Fruit fly (Drosophila melanogaster) S2 (cell line): ENCODE measurements around the gene CG15728.

ENCODE experiments used
- CG8478 ChIP-seq: fragments of >200 bp; optimal IDR thresholded peaks from 2 replicates; lab custom pipeline; 2018
- CTCF ChIP-seq, 2 experiments: fragments of >200 bp; optimal IDR thresholded peaks; 2 replicates each; lab custom pipeline; 2018

CG15728 gene

DNA sequence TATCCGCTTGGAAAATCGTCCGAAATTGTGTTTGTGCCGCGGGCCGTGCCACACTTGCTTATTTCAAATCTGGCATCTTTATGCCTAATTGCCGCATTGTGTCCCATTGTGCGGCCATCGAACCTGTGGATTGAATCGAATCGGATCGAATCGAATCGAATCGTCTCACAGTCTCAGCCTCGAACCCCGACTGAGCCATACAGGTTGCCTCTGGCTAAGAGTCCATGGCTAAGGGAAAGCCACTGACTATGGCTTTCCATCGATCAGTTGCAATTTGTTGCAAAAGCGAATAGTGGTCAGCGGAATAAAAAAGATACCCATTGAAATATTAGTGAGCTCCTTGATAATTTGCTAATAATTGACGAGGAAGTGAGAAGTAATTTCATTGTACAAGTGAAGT lies at the start of gene CG15728:
TSS of gene CG15728 (plus strand) at position 301 of the 400 bp plus-strand sequence.
- TF ChIP-seq CG8478 (lab: Kevin White, UChicago) (no peak), CTCF (optimal IDR thresholded peaks at IDR 0.05; lab: Kevin White, UChicago) (no peak)

DNA sequence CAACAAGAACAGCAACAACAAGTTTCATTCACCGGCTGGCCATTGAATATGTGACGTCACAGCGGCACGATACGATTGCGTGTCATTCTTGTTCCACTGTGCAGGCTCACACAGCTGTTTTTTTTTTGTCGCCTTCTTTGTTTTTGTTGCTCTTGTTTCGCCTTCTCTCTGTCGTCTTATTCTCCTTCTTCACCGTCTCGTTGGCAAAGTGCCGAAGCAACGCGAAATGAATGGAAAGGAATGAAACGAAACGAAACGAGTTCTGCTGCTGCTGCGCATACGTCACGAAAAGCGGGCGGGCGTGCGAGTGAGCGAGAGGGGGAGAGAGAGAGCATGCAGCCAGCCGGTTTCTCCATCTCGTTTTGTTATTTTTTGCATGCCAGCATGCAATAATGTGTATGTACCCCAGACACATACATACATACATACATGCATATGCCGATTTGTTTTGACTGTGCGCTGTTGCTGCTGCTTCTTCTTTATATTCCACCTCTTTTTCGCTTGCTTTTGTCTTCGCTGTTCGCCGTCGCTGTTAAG lies 49.4 kb upstream of the CG15728 start:
- TF ChIP-seq CTCF (optimal IDR thresholded peaks at IDR 0.05; lab: Kevin White, UChicago) (no peak), CG8478 (lab: Kevin White, UChicago) (no peak)

DNA sequence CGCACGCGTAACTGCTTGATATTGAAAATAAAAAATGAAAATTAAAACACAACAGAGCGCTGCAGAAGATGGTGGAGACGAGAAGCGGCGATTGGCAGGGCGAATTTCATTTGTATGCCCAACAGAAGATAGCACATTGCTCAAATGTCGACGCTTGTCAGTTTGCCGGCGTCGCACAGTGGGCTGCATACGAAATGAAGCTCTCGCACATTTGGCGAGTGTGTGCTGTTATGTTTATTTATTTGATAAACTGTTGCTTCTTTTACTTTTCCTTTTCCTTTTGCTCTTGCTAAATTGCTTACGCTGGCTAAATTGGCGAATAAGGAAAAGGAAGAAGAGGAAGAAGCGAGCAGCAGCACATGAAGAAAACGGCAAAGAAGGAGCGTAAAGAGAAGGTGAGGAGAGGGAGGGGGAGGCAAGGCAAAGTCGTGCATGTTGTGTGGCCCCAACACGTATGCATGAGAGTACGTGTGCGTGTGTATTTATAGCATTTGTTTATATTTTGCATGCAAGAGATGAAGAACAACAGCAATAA lies 48.7 kb upstream of the CG15728 start:
- TF ChIP-seq CG8478 (lab: Kevin White, UChicago) (no peak), CTCF (optimal IDR thresholded peaks at IDR 0.05; lab: Kevin White, UChicago) (no peak)

DNA sequence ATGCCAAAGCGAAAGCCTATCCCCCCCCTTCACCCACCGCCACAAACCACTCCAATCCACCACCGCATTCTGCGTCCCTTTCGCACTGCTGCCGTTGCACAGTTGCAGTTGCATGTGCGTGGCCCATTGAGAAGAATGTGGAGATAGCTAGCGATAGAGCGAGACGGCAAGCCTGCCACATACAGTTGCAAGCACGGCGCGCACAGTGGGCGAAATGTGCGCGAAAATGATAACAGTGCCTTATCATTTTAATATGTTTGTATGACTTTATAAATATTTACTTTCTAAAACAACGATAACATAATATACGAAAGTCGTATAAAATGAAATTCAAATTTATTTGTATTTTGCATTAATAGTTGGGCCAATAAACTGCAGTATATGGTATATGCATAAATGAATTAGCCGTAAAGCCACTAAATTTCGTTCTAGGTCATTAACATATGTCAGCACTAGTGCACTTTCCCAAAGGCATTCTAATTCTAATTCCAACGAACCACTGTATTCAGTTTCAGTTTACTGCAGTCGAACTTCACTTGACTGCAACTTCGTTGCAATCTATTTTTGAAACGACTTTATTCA lies 48.2 kb upstream of the CG15728 start:
- TF ChIP-seq CTCF (optimal IDR thresholded peaks at IDR 0.05; lab: Kevin White, UChicago) (no peak), CG8478 (lab: Kevin White, UChicago) (no peak)

DNA sequence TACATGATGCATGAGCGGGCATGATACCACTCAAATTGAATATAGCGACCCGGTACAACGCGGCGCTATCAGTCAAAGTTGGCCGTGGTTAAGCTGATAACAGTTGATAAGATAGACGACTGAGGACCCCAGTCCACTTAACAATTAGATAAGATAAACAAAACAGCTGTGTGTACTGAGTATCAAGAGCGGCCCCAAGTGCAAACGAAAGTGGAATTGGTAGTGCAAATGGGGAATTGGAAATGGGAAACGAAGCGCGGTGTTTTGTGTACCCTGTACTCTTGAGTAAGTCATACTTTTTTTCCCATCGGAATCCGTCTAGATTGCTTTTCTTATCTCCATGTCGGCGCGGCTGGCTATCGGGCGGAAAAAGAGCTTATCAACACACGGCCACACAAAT lies 46.4 kb upstream of the CG15728 start:
- TF ChIP-seq CTCF (optimal IDR thresholded peaks at IDR 0.05; lab: Kevin White, UChicago) = no peak
- no peak for TF ChIP-seq CG8478 (lab: Kevin White, UChicago)

DNA sequence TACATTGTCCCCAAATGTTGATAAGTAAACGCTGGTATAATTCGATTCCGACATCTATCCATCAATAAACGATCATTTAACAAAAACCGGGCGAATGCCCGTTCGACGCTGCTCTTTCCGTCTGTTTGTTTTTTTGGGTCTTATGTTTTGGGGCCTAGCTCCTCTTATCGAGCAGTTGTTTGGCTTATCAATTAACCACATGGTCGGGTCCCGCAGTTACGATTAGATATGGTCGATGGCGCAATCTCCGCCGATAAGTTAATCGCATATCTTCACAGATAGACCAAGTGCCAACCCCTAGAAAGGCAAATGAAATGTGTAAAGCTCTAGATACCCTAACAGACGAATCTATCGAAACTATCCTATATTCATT lies 45.8 kb upstream of the CG15728 start:
- TF ChIP-seq CTCF (optimal IDR thresholded peaks at IDR 0.05; lab: Kevin White, UChicago) (no peak), CG8478 (lab: Kevin White, UChicago) (no peak)

DNA sequence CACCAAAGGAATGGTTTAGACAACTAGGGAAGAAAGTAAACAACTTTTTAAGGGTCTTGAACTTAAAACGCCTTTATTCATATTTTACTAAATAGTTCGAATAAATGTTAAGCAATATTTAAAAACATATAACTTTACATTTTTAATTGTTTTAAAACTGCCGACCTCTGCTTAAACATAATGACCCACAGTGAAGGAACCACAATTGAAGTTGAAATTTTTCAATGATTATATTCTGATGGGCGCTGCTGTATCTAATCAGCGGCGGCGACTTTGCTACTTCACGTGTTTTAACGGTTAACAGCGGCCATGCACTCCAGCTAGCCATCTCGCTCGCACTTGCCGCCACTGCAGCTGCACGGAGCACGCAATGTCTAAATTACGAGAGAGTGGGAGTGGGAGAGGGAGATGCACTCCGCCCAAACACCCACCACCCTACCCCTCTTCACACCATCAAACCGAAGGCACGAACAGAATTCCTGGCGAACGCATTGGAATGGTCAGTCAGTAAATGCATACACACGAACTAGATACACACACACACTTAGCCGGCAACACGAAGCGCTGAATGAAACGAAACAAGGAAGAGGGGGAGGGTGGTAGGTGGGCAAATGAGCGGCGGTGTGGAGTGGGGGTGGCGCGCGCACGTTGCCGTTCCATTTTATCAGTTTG lies 45.3 kb upstream of the CG15728 start:
- TF ChIP-seq CG8478 (lab: Kevin White, UChicago) = no peak
- TF ChIP-seq CTCF (optimal IDR thresholded peaks at IDR 0.05; lab: Kevin White, UChicago) = no peak

DNA sequence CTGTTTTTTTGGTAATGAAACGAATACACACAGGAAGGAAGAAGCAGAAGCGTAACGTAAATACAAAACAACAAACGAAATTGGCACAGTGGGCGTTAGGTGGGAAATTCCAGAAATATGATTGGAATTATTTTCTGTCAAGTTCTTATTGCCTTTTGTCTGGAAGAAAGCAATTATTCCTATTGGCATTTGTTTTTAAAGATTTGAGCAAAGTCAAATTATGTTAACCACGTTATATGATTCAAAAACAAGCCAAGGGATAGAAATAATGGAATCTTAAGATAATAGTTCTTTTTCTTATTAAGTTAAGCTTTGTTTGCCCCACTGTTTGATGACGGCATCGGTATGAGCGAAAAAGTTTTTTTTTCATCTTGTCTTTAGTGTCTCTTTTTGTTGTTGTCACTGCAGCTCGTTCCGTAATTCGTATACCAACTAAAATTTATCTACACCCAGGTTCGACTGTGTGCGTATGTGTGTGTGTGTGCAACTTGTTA lies 44.5 kb upstream of the CG15728 start:
- TF ChIP-seq CG8478 (lab: Kevin White, UChicago) (no peak), CTCF (optimal IDR thresholded peaks at IDR 0.05; lab: Kevin White, UChicago) (no peak)

DNA sequence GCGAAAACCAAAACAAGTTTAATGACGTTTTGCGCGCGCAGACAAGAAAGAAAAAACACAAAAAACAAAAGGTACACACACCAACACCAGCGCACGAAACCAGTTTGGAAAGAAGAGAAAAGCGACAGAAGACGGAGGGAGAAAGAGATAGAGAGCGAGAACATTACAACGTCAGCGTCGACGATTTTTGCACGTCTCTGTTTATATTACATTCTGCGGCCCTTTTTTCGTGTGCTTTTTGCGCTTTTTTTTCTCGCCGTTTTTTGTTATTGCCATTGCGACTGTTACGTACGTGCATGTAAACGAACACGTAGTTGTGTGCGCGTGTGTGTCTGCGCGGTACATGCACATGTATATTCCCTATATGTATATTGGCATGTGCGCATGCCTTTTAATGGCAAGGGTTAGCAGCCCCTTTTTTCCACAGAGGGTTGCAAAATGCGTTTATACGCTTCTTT lies 44.0 kb upstream of the CG15728 start:
- TF ChIP-seq CG8478 (lab: Kevin White, UChicago) (no peak), CTCF (optimal IDR thresholded peaks at IDR 0.05; lab: Kevin White, UChicago) (no peak)

DNA sequence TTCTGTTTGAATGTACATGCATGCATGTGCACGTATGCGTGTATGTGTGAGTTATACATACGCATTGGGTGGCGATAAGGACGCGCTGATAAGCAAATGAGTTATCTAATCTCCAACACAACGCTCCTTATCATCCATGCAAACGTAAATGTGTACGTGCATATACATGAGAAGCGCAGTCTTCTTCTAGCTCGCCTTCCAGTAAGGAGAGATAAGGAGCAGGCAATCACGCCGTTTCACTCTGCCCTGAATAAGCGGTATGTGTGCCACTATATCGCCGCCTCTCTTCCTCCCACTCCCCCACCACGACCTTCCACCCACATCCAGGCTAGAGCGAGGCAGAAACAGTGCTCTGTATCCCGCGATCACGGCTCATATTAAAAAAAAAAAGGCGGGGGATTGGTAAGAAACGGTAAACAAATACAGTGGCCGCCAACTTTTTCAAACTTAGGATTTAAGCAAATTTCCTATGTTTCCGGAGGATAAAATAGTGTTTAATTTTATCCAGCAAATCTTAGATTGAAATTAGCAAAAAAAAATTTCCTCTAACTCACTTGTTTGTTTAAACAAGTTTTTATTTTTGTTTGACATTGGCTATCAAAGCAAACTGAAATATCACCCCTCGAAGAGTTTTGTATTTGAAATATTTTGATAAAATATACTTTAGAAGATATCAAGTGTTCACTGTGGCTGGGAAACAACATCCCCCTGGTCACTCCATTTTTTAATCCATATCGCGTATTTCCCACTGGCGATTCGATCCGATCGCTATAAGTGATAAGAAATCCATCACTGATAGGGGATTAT lies 43.4 kb upstream of the CG15728 start:
- no peak for TF ChIP-seq CG8478 (lab: Kevin White, UChicago)
- no peak for TF ChIP-seq CTCF (optimal IDR thresholded peaks at IDR 0.05; lab: Kevin White, UChicago)

DNA sequence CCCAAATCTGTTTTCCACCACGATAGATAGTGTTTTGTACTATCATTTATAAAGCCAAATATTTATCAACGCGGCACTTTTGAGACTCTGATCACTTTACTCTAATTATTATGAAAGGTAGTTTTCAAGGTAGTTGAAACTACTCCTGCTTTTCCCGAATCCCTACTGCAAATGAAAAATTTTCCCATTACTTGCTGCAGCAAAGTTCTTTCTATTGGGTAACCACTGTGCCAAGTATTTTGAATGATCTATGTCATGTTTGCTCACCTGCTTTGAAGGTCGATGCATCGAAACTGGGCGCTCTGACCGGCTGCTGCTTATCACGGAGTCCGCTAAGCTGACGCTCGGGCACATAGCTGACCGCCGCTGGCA lies 42.8 kb upstream of the CG15728 start:
- TF ChIP-seq CG8478 (lab: Kevin White, UChicago) = no peak
- no peak for TF ChIP-seq CTCF (optimal IDR thresholded peaks at IDR 0.05; lab: Kevin White, UChicago)

DNA sequence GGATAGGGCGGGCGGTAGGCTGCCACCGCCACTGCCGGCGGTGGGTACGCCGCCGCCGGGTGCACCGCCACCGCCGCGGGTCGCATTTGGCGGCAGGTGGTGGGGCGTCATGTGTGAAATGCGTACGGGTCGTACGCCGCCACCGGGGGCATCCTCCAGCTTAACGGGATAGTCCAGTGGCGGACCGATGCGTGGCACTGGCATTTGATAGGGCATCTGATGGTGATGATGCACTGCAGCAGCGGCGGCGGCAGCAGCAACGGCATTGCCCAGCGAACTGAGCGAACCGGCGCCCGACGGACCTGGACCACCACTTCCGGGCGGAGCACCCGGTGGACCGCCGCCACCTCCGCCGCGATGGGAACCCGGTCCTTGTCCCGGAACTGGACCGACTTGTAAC lies 42.2 kb upstream of the CG15728 start:
- no peak for TF ChIP-seq CG8478 (lab: Kevin White, UChicago)
- no peak for TF ChIP-seq CTCF (optimal IDR thresholded peaks at IDR 0.05; lab: Kevin White, UChicago)

DNA sequence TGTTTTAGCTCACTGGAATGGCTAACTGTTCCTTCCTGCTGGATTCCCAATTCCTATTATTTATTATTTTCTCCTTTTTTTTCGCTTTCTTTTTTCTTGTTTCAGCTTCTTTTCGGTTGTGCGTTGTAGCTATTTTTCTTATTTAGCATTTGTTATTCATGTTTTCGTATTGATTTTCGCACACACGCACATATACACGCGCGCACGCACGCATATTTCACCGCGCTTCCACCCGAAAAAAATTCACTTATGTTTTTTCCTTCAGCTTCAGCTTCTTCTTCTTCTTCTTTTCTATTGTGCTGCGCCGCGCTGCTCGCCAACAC lies 41.5 kb upstream of the CG15728 start:
- no peak for TF ChIP-seq CG8478 (lab: Kevin White, UChicago)
- TF ChIP-seq CTCF (optimal IDR thresholded peaks at IDR 0.05; lab: Kevin White, UChicago) = no peak

DNA sequence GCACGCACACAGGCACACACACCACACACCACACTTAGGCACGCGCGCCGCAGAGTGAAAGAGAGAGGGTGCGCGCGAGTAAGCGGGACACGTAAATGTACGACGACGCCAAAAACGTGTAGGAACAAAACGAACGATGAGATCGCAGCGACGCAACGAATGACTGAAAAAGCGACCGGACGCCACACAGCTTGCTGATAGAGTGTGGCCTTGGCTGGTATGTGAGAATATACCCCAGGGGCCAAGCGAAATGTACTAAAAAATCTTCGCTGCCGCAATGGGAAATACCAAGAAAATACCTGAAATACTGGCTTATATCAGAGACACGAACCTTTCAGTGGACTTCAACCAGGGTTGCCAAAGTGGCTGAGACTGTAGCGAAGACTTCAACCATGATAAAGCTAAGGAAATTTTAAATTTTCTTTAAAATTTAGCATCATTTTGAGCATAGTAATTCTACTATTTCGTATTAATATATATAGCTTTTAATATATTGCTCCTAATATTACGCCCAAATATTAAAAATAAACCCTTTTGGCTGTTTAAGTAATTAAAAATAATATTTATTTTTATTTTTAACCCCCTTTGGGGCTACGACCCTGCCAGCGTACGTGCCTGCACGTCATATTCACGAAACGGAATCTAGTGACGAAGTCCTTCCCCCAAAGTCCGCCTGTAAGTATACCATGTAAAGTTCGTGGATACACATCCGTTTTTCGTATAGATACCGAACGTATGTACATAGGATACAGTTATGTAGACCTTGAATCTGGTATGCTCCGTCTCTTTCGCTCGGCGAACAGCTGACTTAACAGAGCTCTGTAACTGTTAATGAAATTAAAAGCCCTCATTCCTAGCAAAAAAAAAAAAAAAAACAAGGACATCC lies 40.9 kb upstream of the CG15728 start, which contains the start of gene Pits:
TSS of gene Pits (minus strand) at position 210 of the 886 bp plus-strand sequence.
- TF ChIP-seq CG8478 (lab: Kevin White, UChicago) (no peak), CTCF (optimal IDR thresholded peaks at IDR 0.05; lab: Kevin White, UChicago) (peak; percentile 63 to 73)
